Fruit fly (Drosophila melanogaster) whole organism, embryonic: ENCODE results near the gene hmw.
A peak's percentile ranks its signal among the peaks of the same experiment; 100 is the strongest.

ENCODE experiments used
- Atf-2 ChIP-seq: fragments of 200-800 bp; sonication (Bioruptor generic); optimal IDR thresholded peaks from 2 replicates; lab custom pipeline; 2016; ENCODE audit warnings: missing biosample characterization, missing genetic modification characterization
- CG10209 ChIP-seq: fragments of 200-800 bp; sonication (Bioruptor generic); optimal IDR thresholded peaks from 3 replicates; lab custom pipeline; 2017; ENCODE audit warnings: missing biosample characterization, mild to moderate bottlenecking, missing genetic modification characterization, missing genetic modification reagents
- CG11247 ChIP-seq: fragments of 200-800 bp; sonication (Bioruptor generic); IDR thresholded peaks from 2 replicates; pipeline ENCODE4 v1.3.6; 2022; ENCODE audit warnings: missing biosample characterization, missing genetic modification characterization
- CG12659 ChIP-seq: fragments of 200-800 bp; sonication (Bioruptor generic); optimal IDR thresholded peaks from 3 replicates; lab custom pipeline; 2017; ENCODE audit warnings: mild to moderate bottlenecking, missing biosample characterization, missing genetic modification reagents, missing genetic modification characterization
- CG13123 ChIP-seq: fragments of 200-800 bp; sonication (Bioruptor generic); optimal IDR thresholded peaks from 2 replicates; lab custom pipeline; 2016; ENCODE audit warnings: missing biosample characterization, missing genetic modification characterization
- CG14014 ChIP-seq: fragments of 200-800 bp; sonication (Bioruptor generic); IDR thresholded peaks from 2 replicates; pipeline ENCODE4 v1.3.6; 2022; ENCODE audit warnings: missing biosample characterization, missing genetic modification characterization
- CG14710 ChIP-seq: fragments of 200-800 bp; sonication (Bioruptor generic); optimal IDR thresholded peaks from 3 replicates; lab custom pipeline; 2019; ENCODE audit warnings: missing biosample characterization, mild to moderate bottlenecking, missing genetic modification characterization, moderate library complexity
- CG15011 ChIP-seq: fragments of 200-800 bp; sonication (Bioruptor generic); optimal IDR thresholded peaks from 3 replicates; lab custom pipeline; 2018; ENCODE audit warnings: missing biosample characterization, mild to moderate bottlenecking, missing genetic modification characterization
- CG1529 ChIP-seq: fragments of 200-800 bp; sonication (Bioruptor generic); optimal IDR thresholded peaks from 3 replicates; lab custom pipeline; 2018; ENCODE audit warnings: missing biosample characterization, missing genetic modification characterization
- CG17829 ChIP-seq: fragments of 200-800 bp; optimal IDR thresholded peaks from 2 replicates; lab custom pipeline; 2019; ENCODE audit warnings: missing biosample characterization, mild to moderate bottlenecking, missing genetic modification characterization, moderate library complexity
- CG18011 ChIP-seq: fragments of 200-800 bp; sonication (Bioruptor generic); optimal IDR thresholded peaks from 2 replicates; lab custom pipeline; 2017; ENCODE audit warnings: missing biosample characterization, missing genetic modification characterization, mild to moderate bottlenecking, moderate library complexity, missing genotype
- CG18619 ChIP-seq: fragments of 200-800 bp; sonication (Bioruptor generic); optimal IDR thresholded peaks from 3 replicates; lab custom pipeline; 2017; ENCODE audit warnings: missing biosample characterization, mild to moderate bottlenecking, missing genetic modification characterization
- CG18764 ChIP-seq: fragments of 200-800 bp; sonication (Bioruptor generic); optimal IDR thresholded peaks from 3 replicates; lab custom pipeline; 2016; ENCODE audit warnings: missing biosample characterization, missing genetic modification characterization
- CG4707 ChIP-seq: fragments of 200-800 bp; sonication (Bioruptor generic); optimal IDR thresholded peaks from 2 replicates; lab custom pipeline; 2018; ENCODE audit warnings: missing biosample characterization, mild to moderate bottlenecking, missing genetic modification characterization, moderate library complexity
- CG4820 ChIP-seq: fragments of 200-800 bp; sonication (Bioruptor generic); optimal IDR thresholded peaks from 3 replicates; lab custom pipeline; 2016; ENCODE audit warnings: missing biosample characterization, missing genetic modification characterization
- CG6683 ChIP-seq: fragments of 200-800 bp; sonication (Bioruptor generic); optimal IDR thresholded peaks from 2 replicates; lab custom pipeline; 2017; ENCODE audit warnings: missing biosample characterization, mild to moderate bottlenecking, missing genetic modification characterization, missing genetic modification reagents
- CG9817 ChIP-seq: fragments of 200-800 bp; sonication (Bioruptor generic); optimal IDR thresholded peaks from 2 replicates; lab custom pipeline; 2018; ENCODE audit warnings: missing biosample characterization, mild to moderate bottlenecking, missing genetic modification characterization, moderate library complexity
- CkIIα-i1 ChIP-seq: fragments of 200-800 bp; sonication (Bioruptor generic); IDR thresholded peaks from 2 replicates; pipeline ENCODE4 v1.3.6; 2022; ENCODE audit warnings: missing biosample characterization, missing genetic modification characterization
- D ChIP-seq, 2 experiments: fragments of 200-800 bp in 1 of 2; fragments of >200 bp in 1 of 2; sonication (Bioruptor generic) in 1 of 2; optimal IDR thresholded peaks; 2 replicates in 1 of 2; 3 replicates in 1 of 2; lab custom pipeline; 2017; ENCODE audit warnings: mild to moderate bottlenecking in 1 of 2, missing biosample characterization in 1 of 2, missing genetic modification characterization in 1 of 2, missing genetic modification reagents in 1 of 2
- Dip3 ChIP-seq: fragments of 200-800 bp; sonication (Bioruptor generic); optimal IDR thresholded peaks from 3 replicates; lab custom pipeline; 2016; ENCODE audit warnings: missing biosample characterization, missing genetic modification characterization
- Dll ChIP-seq: fragments of 200-800 bp; sonication (Bioruptor generic); IDR thresholded peaks from 4 replicates; pipeline ENCODE4 v1.3.6; 2022; ENCODE audit warnings: missing biosample characterization, missing genetic modification characterization; ENCODE audit not compliant: partially characterized antibody
- Elba2 ChIP-seq: fragments of 200-800 bp; sonication (Bioruptor generic); optimal IDR thresholded peaks from 3 replicates; lab custom pipeline; 2016; ENCODE audit warnings: missing biosample characterization, missing genetic modification characterization
- Fer2 ChIP-seq: fragments of 200-800 bp; sonication (Bioruptor generic); optimal IDR thresholded peaks from 2 replicates; lab custom pipeline; 2018; ENCODE audit warnings: missing biosample characterization, mild to moderate bottlenecking, missing genetic modification characterization, moderate library complexity
- Hmx ChIP-seq: fragments of 200-800 bp; sonication (Bioruptor generic); optimal IDR thresholded peaks from 2 replicates; lab custom pipeline; 2016; ENCODE audit warnings: missing biosample characterization, missing genetic modification characterization
- NFAT ChIP-seq: fragments of 200-800 bp; sonication (Bioruptor generic); IDR thresholded peaks from 2 replicates; pipeline ENCODE4 v1.3.6; 2022; ENCODE audit warnings: missing biosample characterization, missing genetic modification characterization
- NfI ChIP-seq: fragments of 200-800 bp; sonication (Bioruptor generic); optimal IDR thresholded peaks from 3 replicates; lab custom pipeline; 2018; ENCODE audit warnings: missing biosample characterization, mild to moderate bottlenecking, missing genetic modification characterization, moderate library complexity
- Pdp1 ChIP-seq, 2 experiments: fragments of 200-800 bp; sonication (Bioruptor generic); optimal IDR thresholded peaks; 3 replicates each; lab custom pipeline; 2016; ENCODE audit warnings: missing biosample characterization in 2 of 2, missing genetic modification characterization in 2 of 2, mild to moderate bottlenecking in 1 of 2, moderate library complexity in 1 of 2
- Poxn ChIP-seq: fragments of 200-800 bp; sonication (Bioruptor generic); IDR thresholded peaks from 2 replicates; pipeline ENCODE4 v1.3.6; 2022; ENCODE audit warnings: missing biosample characterization, missing genetic modification characterization
- Rfx ChIP-seq: fragments of 200-800 bp; sonication (Bioruptor generic); IDR thresholded peaks from 2 replicates; pipeline ENCODE4 v1.3.6; 2022; ENCODE audit warnings: missing biosample characterization, missing genetic modification characterization
- Stat92E ChIP-seq, 3 experiments: fragments of >200 bp in 2 of 3; fragments of 200-800 bp in 1 of 3; sonication (Bioruptor generic) in 1 of 3; optimal IDR thresholded peaks; 2 replicates each; lab custom pipeline; 2017 to 2019; ENCODE audit warnings: missing biosample characterization in 3 of 3, missing genetic modification characterization in 3 of 3, mild to moderate bottlenecking in 1 of 3, moderate library complexity in 1 of 3
- YL-1 ChIP-seq: fragments of 200-800 bp; sonication (Bioruptor generic); optimal IDR thresholded peaks from 3 replicates; lab custom pipeline; 2017; ENCODE audit warnings: missing biosample characterization, mild to moderate bottlenecking, missing genetic modification characterization
- ac ChIP-seq: fragments of 200-800 bp; sonication (Bioruptor generic); optimal IDR thresholded peaks from 3 replicates; lab custom pipeline; 2017; ENCODE audit warnings: missing biosample characterization, mild to moderate bottlenecking, missing genetic modification characterization
- ase ChIP-seq: fragments of 200-800 bp; sonication (Bioruptor generic); IDR thresholded peaks from 3 replicates; pipeline ENCODE4 v1.3.6; 2022; ENCODE audit warnings: missing biosample characterization, missing genetic modification characterization
- ash1 ChIP-seq: fragments of 200-800 bp; sonication (Bioruptor generic); optimal IDR thresholded peaks from 2 replicates; lab custom pipeline; 2018; ENCODE audit warnings: missing biosample characterization, mild to moderate bottlenecking, missing genetic modification characterization
- bsh ChIP-seq, 2 experiments: fragments of 200-800 bp; sonication (Bioruptor generic); optimal IDR thresholded peaks; 2 replicates each; lab custom pipeline; 2017 to 2018; ENCODE audit warnings: mild to moderate bottlenecking in 2 of 2, missing biosample characterization in 2 of 2, missing genetic modification characterization in 2 of 2, moderate library complexity in 1 of 2
- crc ChIP-seq: fragments of 200-800 bp; sonication (Bioruptor generic); optimal IDR thresholded peaks from 2 replicates; lab custom pipeline; 2016; ENCODE audit warnings: missing biosample characterization, missing genetic modification characterization
- croc ChIP-seq: fragments of 200-800 bp; sonication (Bioruptor generic); conservative IDR thresholded peaks from 3 replicates; pipeline ENCODE4 v1.3.6; 2022; ENCODE audit warnings: missing biosample characterization, missing genetic modification characterization
- gfzf ChIP-seq: fragments of 200-800 bp; sonication (Bioruptor generic); optimal IDR thresholded peaks from 2 replicates; lab custom pipeline; 2016; ENCODE audit warnings: missing biosample characterization, mild to moderate bottlenecking, missing genetic modification characterization, moderate library complexity
- grau ChIP-seq: fragments of 200-800 bp; optimal IDR thresholded peaks from 3 replicates; lab custom pipeline; 2019; ENCODE audit warnings: missing biosample characterization, mild to moderate bottlenecking, missing genetic modification characterization, moderate library complexity
- lab ChIP-seq: fragments of 200-800 bp; sonication (Bioruptor generic); optimal IDR thresholded peaks from 3 replicates; lab custom pipeline; 2017; ENCODE audit warnings: missing biosample characterization, missing genetic modification characterization, mild to moderate bottlenecking, moderate library complexity, missing genetic modification reagents
- nmo ChIP-seq: fragments of 200-800 bp; sonication (Bioruptor generic); optimal IDR thresholded peaks from 2 replicates; lab custom pipeline; 2018; ENCODE audit warnings: missing biosample characterization, mild to moderate bottlenecking, missing genetic modification characterization, moderate library complexity
- phol ChIP-seq: fragments of 200-800 bp; sonication (Bioruptor generic); optimal IDR thresholded peaks from 3 replicates; lab custom pipeline; 2018; ENCODE audit warnings: missing biosample characterization, mild to moderate bottlenecking, missing genetic modification characterization, moderate library complexity
- psq ChIP-seq: fragments of 200-800 bp; sonication (Bioruptor generic); optimal IDR thresholded peaks from 2 replicates; lab custom pipeline; 2017; ENCODE audit warnings: missing biosample characterization, missing genetic modification characterization
- seq ChIP-seq: fragments of 200-800 bp; sonication (Bioruptor generic); IDR thresholded peaks from 2 replicates; pipeline ENCODE4 v1.3.6; 2022; ENCODE audit warnings: missing biosample characterization, missing genetic modification characterization
- stwl ChIP-seq: fragments of 200-800 bp; sonication (Bioruptor generic); optimal IDR thresholded peaks from 3 replicates; lab custom pipeline; 2018; ENCODE audit warnings: missing biosample characterization, mild to moderate bottlenecking, missing genetic modification characterization, moderate library complexity
- trh ChIP-seq: fragments of 200-800 bp; sonication (Bioruptor generic); optimal IDR thresholded peaks from 2 replicates; lab custom pipeline; 2016; ENCODE audit warnings: missing biosample characterization, missing genetic modification characterization
- ttk ChIP-seq: fragments of 200-800 bp; sonication (Bioruptor generic); IDR thresholded peaks from 2 replicates; pipeline ENCODE4 v2.1.2; 2022; ENCODE audit warnings: missing biosample characterization, missing genetic modification characterization
- wek ChIP-seq: fragments of 200-800 bp; sonication (Bioruptor generic); optimal IDR thresholded peaks from 3 replicates; lab custom pipeline; 2018; ENCODE audit warnings: missing biosample characterization, mild to moderate bottlenecking, missing genetic modification characterization, moderate library complexity
- zen ChIP-seq: fragments of 200-800 bp; sonication (Bioruptor generic); optimal IDR thresholded peaks from 3 replicates; lab custom pipeline; 2018; ENCODE audit warnings: missing biosample characterization, mild to moderate bottlenecking, missing genetic modification characterization, moderate library complexity

hmw gene

DNA sequence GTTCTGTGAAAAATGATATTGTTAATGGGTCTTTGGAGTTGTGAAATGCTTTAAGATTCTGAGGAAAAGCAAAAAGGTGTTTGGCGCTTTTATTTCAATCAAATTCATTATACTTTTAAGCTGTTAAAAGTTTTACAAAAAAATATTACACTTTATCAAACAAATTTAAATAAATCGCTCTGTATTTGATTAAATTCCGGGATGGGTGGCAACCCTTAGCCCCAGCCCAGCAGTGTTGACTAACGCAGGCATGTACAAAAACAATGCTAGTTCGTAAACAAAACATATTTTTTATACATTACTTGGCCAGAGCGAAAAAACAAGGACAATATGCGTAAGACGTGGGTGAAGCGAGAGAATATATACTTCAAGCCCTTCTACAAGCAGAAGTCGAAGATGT is 42.9 kb downstream of the hmw start, which contains the start of gene CG7685 (continued):
- peak; percentile 59 for TF ChIP-seq CG17829 (tag; lab: Kevin White, UChicago)
- peak; percentile 60 for TF ChIP-seq crc (GFP tag; lab: Kevin White, UChicago)
- TF ChIP-seq CkIIα-i1 = no peak
- TF ChIP-seq CG4820 (GFP tag; lab: Kevin White, UChicago) = peak; percentile 19
- TF ChIP-seq gfzf (GFP tag; lab: Kevin White, UChicago) = peak; percentile 22
- peak; percentile 72 for TF ChIP-seq grau (tag; lab: Kevin White, UChicago)
- peak; percentile 52; the same call in 1 of the 2 replicates for TF ChIP-seq CG11247 (GFP tag; lab: Robert Waterston, UW)
- peak; percentile 8 for TF ChIP-seq CG1529 (GFP tag; lab: Kevin White, UChicago)
- TF ChIP-seq ttk (GFP tag; lab: Robert Waterston, UW) = 0 out of 2 replicates have a peak, but pooled peaks have one; percentile 22
- TF ChIP-seq Pdp1 (GFP tag; optimal IDR thresholded peaks at IDR 0.05; lab: Kevin White, UChicago) = peak; percentile 54 to 68
- TF ChIP-seq Fer2 (tag; lab: Kevin White, UChicago) = peak; percentile 33
- TF ChIP-seq Hmx (GFP tag; lab: Kevin White, UChicago) = peak; percentile 15
- peak; percentile 57; the same call in 1 of the 2 replicates for TF ChIP-seq CG14014
- no peak for TF ChIP-seq CG13123 (GFP tag; lab: Kevin White, UChicago)
- peak; percentile 67 for TF ChIP-seq CG9817 (tag; lab: Kevin White, UChicago)
- TF ChIP-seq NfI (GFP tag; lab: Kevin White, UChicago) = peak; percentile 68
- TF ChIP-seq CG18011 (GFP tag; lab: Kevin White, UChicago) = peak; percentile 57
- peak; percentile 77 for TF ChIP-seq Rfx
- no peak for TF ChIP-seq CG15011
- no peak for TF ChIP-seq ac
- no peak for TF ChIP-seq Stat92E (GFP tag; optimal IDR thresholded peaks at IDR 0.05; lab: Kevin White, UChicago)
- TF ChIP-seq CG10209 (GFP tag; lab: Kevin White, UChicago) = peak; percentile 55
- TF ChIP-seq Dll = no peak
- no peak for TF ChIP-seq Poxn (GFP tag; lab: Robert Waterston, UW)
- TF ChIP-seq Atf-2 (GFP tag; lab: Kevin White, UChicago) = peak; percentile 64
- TF ChIP-seq CG18619 (GFP tag; lab: Kevin White, UChicago) = peak; percentile 51
- peak; percentile 36 for TF ChIP-seq zen (tag; lab: Kevin White, UChicago)
- TF ChIP-seq lab (GFP tag; lab: Kevin White, UChicago) = peak; percentile 80
- no peak for TF ChIP-seq ase (GFP tag; lab: Robert Waterston, UW)
- peak; percentile 52 for TF ChIP-seq CG18764 (GFP tag; lab: Kevin White, UChicago)
- peak; percentile 10 for TF ChIP-seq CG6683 (GFP tag; lab: Kevin White, UChicago)
- TF ChIP-seq trh (GFP tag; lab: Kevin White, UChicago) = no peak
- no peak for TF ChIP-seq wek (GFP tag; lab: Kevin White, UChicago)
- peak; percentile 89 for TF ChIP-seq stwl (tag; lab: Kevin White, UChicago)
- peak; percentile 21 for TF ChIP-seq ash1 (GFP tag; lab: Kevin White, UChicago)
- TF ChIP-seq YL-1 = peak; percentile 84
- TF ChIP-seq CG4707 (GFP tag; lab: Kevin White, UChicago) = peak; percentile 27
- TF ChIP-seq Dip3 (GFP tag; lab: Kevin White, UChicago) = peak; percentile 49
- no peak for TF ChIP-seq psq (GFP tag; lab: Kevin White, UChicago)
- peak; percentile 76 for TF ChIP-seq NFAT (GFP tag; lab: Robert Waterston, UW)
- TF ChIP-seq seq (GFP tag; lab: Robert Waterston, UW) = no peak
- TF ChIP-seq bsh (GFP tag; optimal IDR thresholded peaks at IDR 0.05; lab: Kevin White, UChicago) = peak in 1 of 2 experiments; percentile 54
- peak; percentile 75 for TF ChIP-seq CG12659
- peak; percentile 62 for TF ChIP-seq CG14710 (tag; lab: Kevin White, UChicago)
- TF ChIP-seq phol (tag; lab: Kevin White, UChicago) = peak; percentile 50
- TF ChIP-seq D (optimal IDR thresholded peaks at IDR 0.05; lab: Kevin White, UChicago) = no peak
- TF ChIP-seq D (GFP tag; optimal IDR thresholded peaks at IDR 0.05; lab: Kevin White, UChicago) = peak; percentile 30
- peak; percentile 45 for TF ChIP-seq nmo (GFP tag; lab: Kevin White, UChicago)
- no peak for TF ChIP-seq croc (GFP tag; lab: Robert Waterston, UW)
- no peak for TF ChIP-seq Elba2
